Worm (Caenorhabditis elegans) whole organism, mixed stage, embryonic: ENCODE measurements around the gene Y57G11C.1142.

Source experiments
- elt-3 ChIP-seq: fragments of 150-350 bp; optimal IDR thresholded peaks from 2 replicates; lab custom pipeline; 2014; ENCODE audit warnings: missing biosample characterization, missing genetic modification characterization
- flh-1 ChIP-seq: fragments of 200-800 bp; sonication (Bioruptor generic); optimal IDR thresholded peaks from 2 replicates; lab custom pipeline; 2018; ENCODE audit warnings: mild to moderate bottlenecking, missing genetic modification characterization, moderate library complexity, missing compliant biosample characterization
- mep-1 ChIP-seq: fragments of 150-350 bp; optimal IDR thresholded peaks from 2 replicates; lab custom pipeline; 2017; ENCODE audit warnings: missing biosample characterization, missing genetic modification reagents, missing genetic modification characterization, inconsistent platforms
- nhr-28 ChIP-seq: fragments of 150-350 bp; optimal IDR thresholded peaks from 2 replicates; lab custom pipeline; 2014; ENCODE audit warnings: missing biosample characterization, missing genetic modification characterization
- pha-4 ChIP-seq: fragments of 150-350 bp; optimal IDR thresholded peaks from 2 replicates; lab custom pipeline; 2018; ENCODE audit warnings: missing biosample characterization, missing genetic modification reagents, missing genetic modification characterization
- snpc-4 ChIP-seq: fragments of 150-350 bp; optimal IDR thresholded peaks from 2 replicates; lab custom pipeline; 2014; ENCODE audit warnings: missing biosample characterization, missing genetic modification characterization
- unc-39 ChIP-seq: fragments of 150-350 bp; optimal IDR thresholded peaks from 2 replicates; lab custom pipeline; 2014; ENCODE audit warnings: missing biosample characterization, missing genetic modification characterization
- ztf-11 ChIP-seq: fragments of 150-350 bp; optimal IDR thresholded peaks from 2 replicates; lab custom pipeline; 2014; ENCODE audit warnings: missing biosample characterization, missing genetic modification characterization

DNA sequence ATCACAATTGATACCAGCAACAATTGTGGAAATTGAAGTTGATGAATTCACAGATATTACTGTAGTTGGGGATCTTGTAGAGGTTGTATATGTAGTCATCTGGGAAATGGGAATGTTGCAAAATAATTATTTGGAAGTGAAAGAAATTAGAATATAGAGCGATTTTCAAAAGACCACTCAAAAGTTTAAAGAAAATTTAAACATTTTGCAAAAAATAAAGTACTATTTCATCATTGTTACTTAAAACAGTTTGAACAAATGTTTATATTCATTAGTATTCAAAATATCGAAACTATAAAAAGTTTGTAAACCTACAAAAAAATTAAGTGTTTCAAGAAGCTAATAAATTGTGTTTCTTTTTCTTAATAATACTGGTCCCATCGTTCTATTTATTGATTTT lies 13.9 kb downstream of the Y57G11C.1142 start, which contains the start of gene Y57G11C.46:
- TF ChIP-seq snpc-4 (tag; lab: Kevin White, UChicago): no peak
- no peak for TF ChIP-seq ztf-11
- TF ChIP-seq unc-39: no peak
- no peak for TF ChIP-seq flh-1 (GFP tag; lab: Kevin White, UChicago)
- no peak for TF ChIP-seq pha-4 (tag; lab: Kevin White, UChicago)
- no peak for TF ChIP-seq mep-1 (tag; lab: Kevin White, UChicago)
- no peak for TF ChIP-seq nhr-28 (tag; lab: Kevin White, UChicago)
- TF ChIP-seq elt-3 (tag; lab: Kevin White, UChicago): no peak
